Fruit fly (Drosophila melanogaster): ENCODE results near the gene CG32026.
A peak's percentile ranks its signal among the peaks of the same experiment; 100 is the strongest.

Gene CG32026

DNA sequence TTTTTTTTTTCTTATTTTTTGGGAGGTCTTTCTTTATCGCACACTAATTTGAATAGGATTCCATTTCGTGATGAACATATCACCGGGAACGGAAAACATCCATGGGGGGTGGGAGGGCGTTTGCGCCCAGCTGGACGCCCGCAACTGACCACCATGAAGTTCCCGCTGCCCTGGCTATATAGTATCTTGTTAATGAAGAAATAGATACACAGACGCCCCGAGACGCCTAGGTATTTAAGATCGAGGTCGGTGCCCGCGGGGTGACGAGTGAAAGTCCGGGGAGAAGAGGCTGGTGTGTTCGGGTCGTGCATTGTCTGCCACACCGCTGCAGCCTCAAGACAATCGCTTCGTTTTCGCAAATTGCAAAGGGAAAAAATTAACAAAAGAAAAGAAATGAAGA lies 10.2 kb upstream of the CG32026 start:
- TF ChIP-seq CG7045 (GFP tag; optimal IDR thresholded peaks at IDR 0.05) (no peak), Crg-1 (GFP tag; optimal IDR thresholded peaks at IDR 0.05) (no peak), Mnt (GFP tag; optimal IDR thresholded peaks at IDR 0.05) (no peak), cic (GFP tag; optimal IDR thresholded peaks at IDR 0.05) (no peak), CG14711 (tag; optimal IDR thresholded peaks at IDR 0.05) (no peak), cnc (optimal IDR thresholded peaks at IDR 0.05) (no peak), tj (GFP tag; optimal IDR thresholded peaks at IDR 0.05) (no peak), toe (GFP tag; optimal IDR thresholded peaks at IDR 0.05) (no peak), CG12768 (GFP tag; optimal IDR thresholded peaks at IDR 0.05) (no peak), kay (GFP tag; ENCODE audit: borderline replicate concordance) (no peak), Hr96 (GFP tag; optimal IDR thresholded peaks at IDR 0.05) (no peak), CG11617 (GFP tag; optimal IDR thresholded peaks at IDR 0.05) (no peak), CG5204 (GFP tag; optimal IDR thresholded peaks at IDR 0.05) (no peak), CG7101 (tag; optimal IDR thresholded peaks at IDR 0.05) (no peak), CG1620 (GFP tag; optimal IDR thresholded peaks at IDR 0.05) (no peak), bab1 (GFP tag; optimal IDR thresholded peaks at IDR 0.05) (no peak), pad (GFP tag; optimal IDR thresholded peaks at IDR 0.05) (no peak), ovo (GFP tag; optimal IDR thresholded peaks at IDR 0.05) (no peak), Clk (GFP tag; optimal IDR thresholded peaks at IDR 0.05) (no peak), CG33017 (tag; optimal IDR thresholded peaks at IDR 0.05) (no peak)

DNA sequence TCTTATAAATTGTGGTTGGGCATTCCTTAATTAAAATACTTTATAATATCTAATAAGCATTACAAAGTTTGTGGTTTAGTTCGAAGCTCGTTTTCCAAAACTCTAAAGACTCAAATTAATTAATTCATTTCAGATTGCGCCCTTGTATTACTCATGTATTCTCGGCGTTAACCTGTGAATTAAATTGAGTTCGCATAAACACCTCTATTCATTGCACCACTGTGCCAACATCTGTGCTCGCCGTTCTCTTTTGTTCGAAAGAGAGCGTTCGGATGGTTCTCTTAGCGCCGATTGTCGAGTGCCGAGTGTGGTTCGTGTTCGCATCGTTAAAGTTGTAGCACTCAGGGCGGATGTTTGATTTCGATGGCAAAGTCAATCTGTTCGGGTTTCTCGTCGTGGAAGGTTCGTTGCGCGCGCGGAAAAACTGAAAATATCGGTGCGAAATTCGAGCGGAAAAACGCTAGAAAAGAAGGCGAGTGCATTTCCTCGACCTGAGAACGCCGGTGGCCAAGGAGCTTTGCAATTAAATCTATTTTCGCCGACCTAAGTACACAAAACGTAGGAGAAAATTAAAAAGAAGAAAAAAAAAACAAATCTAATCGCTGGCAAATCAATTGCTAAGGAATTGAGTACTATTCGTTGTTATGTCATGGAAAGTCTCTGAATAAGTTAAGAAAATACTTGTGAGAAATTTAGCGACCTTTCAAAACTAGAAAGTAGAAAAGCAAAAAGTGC lies 9.0 kb upstream of the CG32026 start, which contains the start of gene dally:
Gene dally (plus strand): TSS at position 373 of the 735 bp plus-strand sequence.
- TF ChIP-seq cnc (optimal IDR thresholded peaks at IDR 0.05), result no peak
- TF ChIP-seq CG11617 (GFP tag; optimal IDR thresholded peaks at IDR 0.05), result peak; percentile 42
- TF ChIP-seq CG7101 (tag; optimal IDR thresholded peaks at IDR 0.05), result peak; percentile 2
- TF ChIP-seq bab1 (GFP tag; optimal IDR thresholded peaks at IDR 0.05), result peak; percentile 57
- no peak for TF ChIP-seq ovo (GFP tag; optimal IDR thresholded peaks at IDR 0.05)
- peak; percentile 51 for TF ChIP-seq CG7045 (GFP tag; optimal IDR thresholded peaks at IDR 0.05)
- peak; percentile 63 for TF ChIP-seq Mnt (GFP tag; optimal IDR thresholded peaks at IDR 0.05)
- peak; percentile 36 for TF ChIP-seq CG12768 (GFP tag; optimal IDR thresholded peaks at IDR 0.05)
- no peak for TF ChIP-seq pad (GFP tag; optimal IDR thresholded peaks at IDR 0.05)
- no peak for TF ChIP-seq Crg-1 (GFP tag; optimal IDR thresholded peaks at IDR 0.05)
- peak; percentile 68 for TF ChIP-seq cic (GFP tag; optimal IDR thresholded peaks at IDR 0.05)
- TF ChIP-seq kay (GFP tag; ENCODE audit: borderline replicate concordance), result peak; percentile 91
- no peak for TF ChIP-seq CG1620 (GFP tag; optimal IDR thresholded peaks at IDR 0.05)
- TF ChIP-seq CG33017 (tag; optimal IDR thresholded peaks at IDR 0.05), result peak; percentile 64
- TF ChIP-seq CG14711 (tag; optimal IDR thresholded peaks at IDR 0.05), result peak; percentile 31
- TF ChIP-seq toe (GFP tag; optimal IDR thresholded peaks at IDR 0.05), result peak; percentile 52
- peak; percentile 53 for TF ChIP-seq Hr96 (GFP tag; optimal IDR thresholded peaks at IDR 0.05)
- TF ChIP-seq CG5204 (GFP tag; optimal IDR thresholded peaks at IDR 0.05), result no peak
- no peak for TF ChIP-seq Clk (GFP tag; optimal IDR thresholded peaks at IDR 0.05)
- TF ChIP-seq tj (GFP tag; optimal IDR thresholded peaks at IDR 0.05), result peak; percentile 72

DNA sequence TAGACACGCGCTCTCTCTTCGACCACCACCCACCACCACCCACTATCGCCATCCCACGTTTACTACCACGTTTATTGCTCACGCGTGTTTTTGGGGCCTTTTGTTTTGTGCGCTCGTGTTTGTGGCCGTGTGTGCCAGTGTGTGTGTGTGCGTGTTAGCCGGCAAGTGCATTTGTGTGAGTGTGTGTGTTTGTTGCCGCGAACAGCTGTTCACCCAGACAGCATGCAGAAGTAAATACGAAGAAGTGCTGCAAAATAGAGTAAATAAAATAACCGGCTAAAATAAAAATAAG lies 8.4 kb upstream of the CG32026 start:
- TF ChIP-seq tj (GFP tag; optimal IDR thresholded peaks at IDR 0.05) (no peak), CG33017 (tag; optimal IDR thresholded peaks at IDR 0.05) (no peak), CG5204 (GFP tag; optimal IDR thresholded peaks at IDR 0.05) (no peak), CG14711 (tag; optimal IDR thresholded peaks at IDR 0.05) (no peak), kay (GFP tag; ENCODE audit: borderline replicate concordance) (no peak), CG7101 (tag; optimal IDR thresholded peaks at IDR 0.05) (no peak), bab1 (GFP tag; optimal IDR thresholded peaks at IDR 0.05) (no peak), Mnt (GFP tag; optimal IDR thresholded peaks at IDR 0.05) (no peak), CG12768 (GFP tag; optimal IDR thresholded peaks at IDR 0.05) (no peak), toe (GFP tag; optimal IDR thresholded peaks at IDR 0.05) (no peak), cic (GFP tag; optimal IDR thresholded peaks at IDR 0.05) (no peak), CG1620 (GFP tag; optimal IDR thresholded peaks at IDR 0.05) (no peak), cnc (optimal IDR thresholded peaks at IDR 0.05) (no peak), CG11617 (GFP tag; optimal IDR thresholded peaks at IDR 0.05) (no peak), pad (GFP tag; optimal IDR thresholded peaks at IDR 0.05) (no peak), ovo (GFP tag; optimal IDR thresholded peaks at IDR 0.05) (no peak)

DNA sequence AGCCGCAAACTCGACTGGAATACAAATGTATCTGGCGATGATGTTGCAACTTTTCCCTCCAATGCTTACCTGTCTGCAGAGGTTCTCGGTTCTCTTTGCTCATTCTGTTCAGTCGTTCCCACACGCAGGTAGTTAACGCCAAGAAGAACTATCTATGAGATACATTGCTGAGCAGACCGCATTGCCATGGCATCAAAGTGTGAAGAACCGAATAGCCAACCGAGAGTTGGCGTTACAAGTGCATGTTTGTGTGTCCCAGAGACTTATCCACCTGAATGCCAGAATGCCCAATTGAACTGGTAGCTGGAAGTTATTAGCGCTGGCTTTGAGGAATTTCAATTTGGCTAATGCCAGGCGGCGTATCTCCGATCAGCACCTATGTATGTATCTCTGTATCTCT lies 6.7 kb upstream of the CG32026 start:
- TF ChIP-seq Mnt (GFP tag; optimal IDR thresholded peaks at IDR 0.05), result no peak
- TF ChIP-seq CG1620 (GFP tag; optimal IDR thresholded peaks at IDR 0.05), result no peak
- no peak for TF ChIP-seq cnc (optimal IDR thresholded peaks at IDR 0.05)
- no peak for TF ChIP-seq CG7045 (GFP tag; optimal IDR thresholded peaks at IDR 0.05)
- no peak for TF ChIP-seq bab1 (GFP tag; optimal IDR thresholded peaks at IDR 0.05)
- TF ChIP-seq Clk (GFP tag; optimal IDR thresholded peaks at IDR 0.05), result no peak
- no peak for TF ChIP-seq Hr96 (GFP tag; optimal IDR thresholded peaks at IDR 0.05)
- TF ChIP-seq CG14711 (tag; optimal IDR thresholded peaks at IDR 0.05), result no peak
- TF ChIP-seq tj (GFP tag; optimal IDR thresholded peaks at IDR 0.05), result no peak
- no peak for TF ChIP-seq CG5204 (GFP tag; optimal IDR thresholded peaks at IDR 0.05)
- TF ChIP-seq CG33017 (tag; optimal IDR thresholded peaks at IDR 0.05), result no peak
- no peak for TF ChIP-seq ovo (GFP tag; optimal IDR thresholded peaks at IDR 0.05)
- no peak for TF ChIP-seq CG11617 (GFP tag; optimal IDR thresholded peaks at IDR 0.05)
- TF ChIP-seq CG7101 (tag; optimal IDR thresholded peaks at IDR 0.05), result no peak
- no peak for TF ChIP-seq pad (GFP tag; optimal IDR thresholded peaks at IDR 0.05)

DNA sequence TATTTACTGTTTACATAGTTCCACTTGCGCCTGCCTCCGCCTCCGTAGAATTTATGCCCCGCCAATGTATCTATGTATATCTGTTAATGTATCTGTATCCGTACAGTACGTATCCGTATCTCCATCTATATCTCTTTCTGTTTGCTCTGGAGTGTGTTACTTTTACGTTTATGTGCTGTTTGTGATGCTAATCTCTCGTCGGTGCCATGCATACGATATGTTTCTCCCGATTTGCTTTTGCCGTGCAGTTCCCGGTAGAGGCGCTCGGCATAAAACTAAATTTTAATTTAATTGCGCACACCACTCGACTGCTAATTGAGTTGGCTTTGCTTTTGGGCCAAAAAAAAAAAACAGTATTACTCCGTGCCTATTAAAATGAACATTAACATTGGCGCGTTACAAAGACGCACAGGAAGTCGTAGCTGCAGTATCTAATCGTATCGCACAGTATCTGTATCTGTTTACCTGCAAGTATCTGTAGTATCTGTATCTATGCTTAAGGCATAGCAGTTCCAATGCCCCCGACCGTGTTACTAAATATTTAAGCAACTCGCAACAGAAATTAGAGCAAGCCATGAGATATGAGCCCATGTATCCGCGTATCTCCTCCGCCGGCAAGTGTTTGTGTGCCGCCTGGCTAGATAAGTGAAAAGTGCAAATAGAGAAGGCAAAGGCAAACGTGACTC lies 6.1 kb upstream of the CG32026 start:
- TF ChIP-seq Clk (GFP tag; optimal IDR thresholded peaks at IDR 0.05) (no peak), CG7101 (tag; optimal IDR thresholded peaks at IDR 0.05) (no peak), tj (GFP tag; optimal IDR thresholded peaks at IDR 0.05) (peak; percentile 23), CG14711 (tag; optimal IDR thresholded peaks at IDR 0.05) (no peak), Hr96 (GFP tag; optimal IDR thresholded peaks at IDR 0.05) (no peak), Crg-1 (GFP tag; optimal IDR thresholded peaks at IDR 0.05) (no peak), kay (GFP tag; ENCODE audit: borderline replicate concordance) (peak; percentile 67), CG11617 (GFP tag; optimal IDR thresholded peaks at IDR 0.05) (no peak), Mnt (GFP tag; optimal IDR thresholded peaks at IDR 0.05) (no peak), ovo (GFP tag; optimal IDR thresholded peaks at IDR 0.05) (no peak)
